Worm (Caenorhabditis elegans): ENCODE data around the gene ZC416.2.

ZC416.2 gene

ce11 chrIV:3653420-3653823, 20.0 kb downstream of the ZC416.2 start (continued):
- TF ChIP-seq ceh-82 (tag; optimal IDR thresholded peaks at IDR 0.05) (no peak), php-3 (GFP tag; IDR thresholded peaks at IDR 0.05) (peak; percentile 68)

ce11 chrIV:3654214-3654613, 20.8 kb downstream of the ZC416.2 start:
- TF ChIP-seq dve-1 (tag; optimal IDR thresholded peaks at IDR 0.05; ENCODE audit: insufficient read depth) (peak; percentile 72), ces-1 (GFP tag; optimal IDR thresholded peaks at IDR 0.05) (no peak), nhr-6 (tag; optimal IDR thresholded peaks at IDR 0.05) (no peak), fos-1 (tag; optimal IDR thresholded peaks at IDR 0.05) (no peak), ceh-28 (tag; optimal IDR thresholded peaks at IDR 0.05) (no peak), dmd-6 (GFP tag; IDR thresholded peaks at IDR 0.05) (peak; percentile 80), jun-1 (tag; optimal IDR thresholded peaks at IDR 0.05) (no peak), ctbp-1 (GFP tag; IDR thresholded peaks at IDR 0.05) (no peak), lin-1 (GFP tag; IDR thresholded peaks at IDR 0.05) (peak; percentile 53; the same call in 1 of the 2 replicates), F26F4.8 (GFP tag; conservative IDR thresholded peaks at IDR 0.05) (no peak), zip-2 (tag; optimal IDR thresholded peaks at IDR 0.05) (no peak), ztf-7 (tag; optimal IDR thresholded peaks at IDR 0.05) (no peak), aly-2 (tag; optimal IDR thresholded peaks at IDR 0.05) (no peak), lim-7 (GFP tag; IDR thresholded peaks at IDR 0.05) (no peak), Y5F2A.4 (GFP tag; optimal IDR thresholded peaks at IDR 0.05) (no peak), nhr-76 (tag; optimal IDR thresholded peaks at IDR 0.05) (no peak), vab-7 (GFP tag; IDR thresholded peaks at IDR 0.05) (no peak), daf-8 (GFP tag; IDR thresholded peaks at IDR 0.05) (no peak), spr-1 (tag; optimal IDR thresholded peaks at IDR 0.05) (no peak), nhr-10 (tag; optimal IDR thresholded peaks at IDR 0.05) (no peak), daf-12 (tag; optimal IDR thresholded peaks at IDR 0.05) (no peak), F49E8.2 (tag; optimal IDR thresholded peaks at IDR 0.05; ENCODE audit: borderline replicate concordance) (no peak), snpc-1.2 (GFP tag; IDR thresholded peaks at IDR 0.05) (no peak), aha-1 (tag) (peak; percentile 96), T26A8.4 (GFP tag; IDR thresholded peaks at IDR 0.05) (peak; percentile 48; the same call in 1 of the 2 replicates), zfp-2 (tag; optimal IDR thresholded peaks at IDR 0.05) (no peak), lin-39 (tag; optimal IDR thresholded peaks at IDR 0.05) (no peak), D1046.2 (GFP tag; IDR thresholded peaks at IDR 0.05) (no peak), dmd-8 (GFP tag; IDR thresholded peaks at IDR 0.05) (no peak), sdz-12 (GFP tag; optimal IDR thresholded peaks at IDR 0.05) (no peak), lsy-2 (tag; optimal IDR thresholded peaks at IDR 0.05) (peak in 1 of 2 experiments; percentile 48), ceh-44 (GFP tag; IDR thresholded peaks at IDR 0.05) (no peak), nhr-41 (GFP tag; IDR thresholded peaks at IDR 0.05) (no peak), nhr-111 (GFP tag; optimal IDR thresholded peaks at IDR 0.05) (no peak), egl-27 (tag; optimal IDR thresholded peaks at IDR 0.05) (no peak), mxl-2 (GFP tag; conservative IDR thresholded peaks at IDR 0.05) (peak; percentile 98), zip-11 (GFP tag; IDR thresholded peaks at IDR 0.05) (no peak), hmg-1.1 (GFP tag; IDR thresholded peaks at IDR 0.05) (0 out of 2 replicates have a peak, but pooled peaks have one; percentile 20), mdl-1 (tag; optimal IDR thresholded peaks at IDR 0.05) (peak; percentile 73 to 79), saeg-2 (GFP tag; IDR thresholded peaks at IDR 0.05) (peak; percentile 68; the same call in 1 of the 2 replicates), mes-2 (tag; optimal IDR thresholded peaks at IDR 0.05; ENCODE audit: poor library complexity, severe bottlenecking) (peak; percentile 26), madf-5 (GFP tag; IDR thresholded peaks at IDR 0.05) (no peak), ama-1 (optimal IDR thresholded peaks at IDR 0.05) (no peak), nhr-25 (tag; optimal IDR thresholded peaks at IDR 0.05; ENCODE audit: borderline replicate concordance, insufficient read depth) (peak; percentile 53), attf-4 (tag; optimal IDR thresholded peaks at IDR 0.05) (no peak), rbr-2 (tag; optimal IDR thresholded peaks at IDR 0.05) (peak; percentile 28), nhr-42 (GFP tag; IDR thresholded peaks at IDR 0.05) (no peak), F44E2.7 (GFP tag; IDR thresholded peaks at IDR 0.05) (no peak), nhr-11 (tag; optimal IDR thresholded peaks at IDR 0.05) (peak; percentile 82)

Data from whole organism, L4 larva.